Fruit fly (Drosophila melanogaster) whole organism, embryonic: ENCODE measurements around the gene CG10804.
A peak's percentile ranks its signal among the peaks of the same experiment; 100 is the strongest.

Source experiments
- Asciz ChIP-seq: fragments of 200-800 bp; sonication (Bioruptor generic); optimal IDR thresholded peaks from 2 replicates; lab custom pipeline; 2017; ENCODE audit warnings: missing biosample characterization, mild to moderate bottlenecking, missing genetic modification characterization, missing genetic modification reagents
- B-H1 ChIP-seq: fragments of 200-800 bp; sonication (Bioruptor generic); IDR thresholded peaks from 3 replicates; pipeline ENCODE4 v1.3.6; 2022; ENCODE audit warnings: missing biosample characterization, missing genetic modification characterization
- CG11093 ChIP-seq: fragments of 200-800 bp; sonication (Bioruptor generic); IDR thresholded peaks from 3 replicates; pipeline ENCODE4 v1.3.6; 2022; ENCODE audit warnings: missing biosample characterization, missing genetic modification characterization
- CG12071 ChIP-seq: fragments of 200-800 bp; sonication (Bioruptor generic); optimal IDR thresholded peaks from 3 replicates; lab custom pipeline; 2018; ENCODE audit warnings: missing biosample characterization, mild to moderate bottlenecking, missing genetic modification characterization
- CG13424 ChIP-seq: fragments of 200-800 bp; sonication (Bioruptor generic); optimal IDR thresholded peaks from 2 replicates; lab custom pipeline; 2019; ENCODE audit warnings: missing biosample characterization, mild to moderate bottlenecking, missing genetic modification characterization, moderate library complexity
- CG15514 ChIP-seq: fragments of 200-800 bp; sonication (Bioruptor generic); optimal IDR thresholded peaks from 3 replicates; lab custom pipeline; 2017; ENCODE audit warnings: missing biosample characterization, missing genetic modification characterization, mild to moderate bottlenecking, moderate library complexity, missing genetic modification reagents
- CG30403 ChIP-seq: fragments of 200-800 bp; sonication (Bioruptor generic); optimal IDR thresholded peaks from 3 replicates; lab custom pipeline; 2016; ENCODE audit warnings: missing biosample characterization, missing genetic modification characterization
- CG3163 ChIP-seq: fragments of 200-800 bp; sonication (Bioruptor generic); optimal IDR thresholded peaks from 3 replicates; lab custom pipeline; 2016; ENCODE audit warnings: missing biosample characterization, missing genetic modification characterization
- CG34376 ChIP-seq: fragments of 200-800 bp; sonication (Bioruptor generic); optimal IDR thresholded peaks from 2 replicates; lab custom pipeline; 2018; ENCODE audit warnings: missing biosample characterization, mild to moderate bottlenecking, missing genetic modification characterization
- CG34422 ChIP-seq: fragments of 200-800 bp; sonication (Bioruptor generic); IDR thresholded peaks from 3 replicates; pipeline ENCODE4 v1.3.6; 2022; ENCODE audit warnings: missing biosample characterization, missing genetic modification characterization
- CG3847 ChIP-seq: fragments of 200-800 bp; sonication (Bioruptor generic); IDR thresholded peaks from 2 replicates; pipeline ENCODE4 v1.3.6; 2022; ENCODE audit warnings: missing biosample characterization, missing genetic modification characterization
- CG4424 ChIP-seq: fragments of 200-800 bp; sonication (Bioruptor generic); optimal IDR thresholded peaks from 3 replicates; lab custom pipeline; 2016; ENCODE audit warnings: missing biosample characterization, missing genetic modification characterization
- CG6854 ChIP-seq: fragments of 200-800 bp; sonication (Bioruptor generic); optimal IDR thresholded peaks from 3 replicates; lab custom pipeline; 2017; ENCODE audit warnings: missing biosample characterization, mild to moderate bottlenecking, missing genetic modification characterization
- CG7372 ChIP-seq: fragments of 200-800 bp; sonication (Bioruptor generic); IDR thresholded peaks from 2 replicates; pipeline ENCODE4 v1.3.6; 2022; ENCODE audit warnings: missing biosample characterization, missing genetic modification characterization
- CG7963 ChIP-seq: fragments of 200-800 bp; sonication (Bioruptor generic); IDR thresholded peaks from 3 replicates; pipeline ENCODE4 v1.3.6; 2022; ENCODE audit warnings: missing biosample characterization, missing genetic modification characterization; ENCODE audit not compliant: partially characterized antibody
- CG8089 ChIP-seq: fragments of 200-800 bp; sonication (Bioruptor generic); optimal IDR thresholded peaks from 3 replicates; lab custom pipeline; 2016; ENCODE audit warnings: missing biosample characterization, missing genetic modification characterization
- CG8924 ChIP-seq: fragments of 200-800 bp; optimal IDR thresholded peaks from 3 replicates; lab custom pipeline; 2019; ENCODE audit warnings: missing biosample characterization, mild to moderate bottlenecking, missing genetic modification characterization, moderate library complexity
- D19B ChIP-seq: fragments of 200-800 bp; sonication (Bioruptor generic); optimal IDR thresholded peaks from 2 replicates; lab custom pipeline; 2017; ENCODE audit warnings: missing biosample characterization, mild to moderate bottlenecking, missing genetic modification characterization
- Dbx ChIP-seq: fragments of 200-800 bp; sonication (Bioruptor generic); IDR thresholded peaks from 3 replicates; pipeline ENCODE4 v1.3.6; 2022; ENCODE audit warnings: missing biosample characterization, missing genetic modification characterization
- Deaf1 ChIP-seq: fragments of 200-800 bp; optimal IDR thresholded peaks from 3 replicates; lab custom pipeline; 2019; ENCODE audit warnings: missing biosample characterization, mild to moderate bottlenecking, missing genetic modification characterization, moderate library complexity
- Dip3 ChIP-seq: fragments of 200-800 bp; sonication (Bioruptor generic); optimal IDR thresholded peaks from 3 replicates; lab custom pipeline; 2016; ENCODE audit warnings: missing biosample characterization, missing genetic modification characterization
- Doc3 ChIP-seq: fragments of 200-800 bp; sonication (Bioruptor generic); IDR thresholded peaks from 3 replicates; pipeline ENCODE4 v1.3.6; 2022; ENCODE audit warnings: missing biosample characterization, missing genetic modification characterization; ENCODE audit not compliant: partially characterized antibody
- Dref ChIP-seq: fragments of 200-800 bp; sonication (Bioruptor generic); IDR thresholded peaks from 2 replicates; pipeline ENCODE4 v1.3.6; 2022; ENCODE audit warnings: missing biosample characterization, missing genetic modification characterization
- Fer1 ChIP-seq: fragments of 200-800 bp; sonication (Bioruptor generic); optimal IDR thresholded peaks from 2 replicates; lab custom pipeline; 2017; ENCODE audit warnings: missing biosample characterization, mild to moderate bottlenecking, missing genetic modification characterization
- HmgD ChIP-seq: fragments of 200-800 bp; sonication (Bioruptor generic); optimal IDR thresholded peaks from 3 replicates; lab custom pipeline; 2016; ENCODE audit warnings: missing biosample characterization, missing genetic modification characterization
- Hr78 ChIP-seq, 2 experiments: fragments of 200-800 bp in 1 of 2; fragments of >200 bp in 1 of 2; sonication (Bioruptor generic) in 1 of 2; optimal IDR thresholded peaks; 2 replicates each; lab custom pipeline; 2017 to 2019; ENCODE audit warnings: missing biosample characterization in 2 of 2, missing genetic modification characterization in 2 of 2, mild to moderate bottlenecking in 1 of 2, moderate library complexity in 1 of 2
- MBD-R2 ChIP-seq: fragments of 200-800 bp; sonication (Bioruptor generic); IDR thresholded peaks from 2 replicates; pipeline ENCODE4 v1.3.6; 2022; ENCODE audit warnings: missing biosample characterization, missing genetic modification characterization
- Nf-YB ChIP-seq: fragments of 200-800 bp; sonication (Bioruptor generic); optimal IDR thresholded peaks from 3 replicates; lab custom pipeline; 2019; ENCODE audit warnings: missing biosample characterization, mild to moderate bottlenecking, missing genetic modification characterization, moderate library complexity
- Pdp1 ChIP-seq, 2 experiments: fragments of 200-800 bp; sonication (Bioruptor generic); optimal IDR thresholded peaks; 3 replicates each; lab custom pipeline; 2016; ENCODE audit warnings: missing biosample characterization in 2 of 2, missing genetic modification characterization in 2 of 2, mild to moderate bottlenecking in 1 of 2, moderate library complexity in 1 of 2
- Poxn ChIP-seq: fragments of 200-800 bp; sonication (Bioruptor generic); IDR thresholded peaks from 2 replicates; pipeline ENCODE4 v1.3.6; 2022; ENCODE audit warnings: missing biosample characterization, missing genetic modification characterization
- Sox102F ChIP-seq: fragments of 200-800 bp; sonication (Bioruptor generic); optimal IDR thresholded peaks from 2 replicates; lab custom pipeline; 2018; ENCODE audit warnings: missing biosample characterization, mild to moderate bottlenecking, missing genetic modification characterization, moderate library complexity
- Sry-δ ChIP-seq: fragments of 200-800 bp; sonication (Bioruptor generic); optimal IDR thresholded peaks from 2 replicates; lab custom pipeline; 2016; ENCODE audit warnings: missing biosample characterization, missing genetic modification characterization
- bbx ChIP-seq: fragments of 200-800 bp; sonication (Bioruptor generic); IDR thresholded peaks from 2 replicates; pipeline ENCODE4 v1.3.6; 2022; ENCODE audit warnings: missing biosample characterization, missing genetic modification characterization; ENCODE audit not compliant: partially characterized antibody
- chinmo ChIP-seq: fragments of 200-800 bp; sonication (Bioruptor generic); IDR thresholded peaks from 4 replicates; pipeline ENCODE4 v1.3.6; 2022; ENCODE audit warnings: missing biosample characterization, missing genetic modification characterization; ENCODE audit not compliant: partially characterized antibody
- croc ChIP-seq: fragments of 200-800 bp; sonication (Bioruptor generic); conservative IDR thresholded peaks from 3 replicates; pipeline ENCODE4 v1.3.6; 2022; ENCODE audit warnings: missing biosample characterization, missing genetic modification characterization
- cwo ChIP-seq: fragments of 200-800 bp; sonication (Bioruptor generic); optimal IDR thresholded peaks from 3 replicates; lab custom pipeline; 2017; ENCODE audit warnings: missing biosample characterization, missing genetic modification characterization, mild to moderate bottlenecking, moderate library complexity, missing genetic modification reagents
- dati ChIP-seq: fragments of 200-800 bp; sonication (Bioruptor generic); IDR thresholded peaks from 2 replicates; pipeline ENCODE4 v1.3.6; 2022; ENCODE audit warnings: missing biosample characterization, missing genetic modification characterization
- eyg ChIP-seq: fragments of 200-800 bp; sonication (Bioruptor generic); optimal IDR thresholded peaks from 3 replicates; lab custom pipeline; 2016; ENCODE audit warnings: missing biosample characterization, missing genetic modification characterization
- gem ChIP-seq: fragments of 200-800 bp; sonication (Bioruptor generic); optimal IDR thresholded peaks from 2 replicates; lab custom pipeline; 2019; ENCODE audit warnings: missing biosample characterization, mild to moderate bottlenecking, missing genetic modification characterization, moderate library complexity
- grn ChIP-seq: fragments of 200-800 bp; sonication (Bioruptor generic); optimal IDR thresholded peaks from 3 replicates; lab custom pipeline; 2017; ENCODE audit warnings: missing biosample characterization, missing genetic modification characterization
- gsb ChIP-seq: fragments of 200-800 bp; sonication (Bioruptor generic); IDR thresholded peaks from 2 replicates; pipeline ENCODE4 v1.3.6; 2022; ENCODE audit warnings: missing biosample characterization, missing genetic modification characterization
- hth ChIP-seq: fragments of >200 bp; optimal IDR thresholded peaks from 2 replicates; lab custom pipeline; 2017; ENCODE audit warnings: inconsistent platforms
- ken ChIP-seq: fragments of 200-800 bp; sonication (Bioruptor generic); IDR thresholded peaks from 3 replicates; pipeline ENCODE4 v1.3.6; 2022; ENCODE audit warnings: missing biosample characterization, missing genetic modification characterization
- nerfin-1 ChIP-seq: fragments of 200-800 bp; sonication (Bioruptor generic); optimal IDR thresholded peaks from 3 replicates; lab custom pipeline; 2019; ENCODE audit warnings: missing biosample characterization, mild to moderate bottlenecking, missing genetic modification characterization, moderate library complexity
- pfk ChIP-seq: fragments of 200-800 bp; sonication (Bioruptor generic); optimal IDR thresholded peaks from 2 replicates; lab custom pipeline; 2018; ENCODE audit warnings: missing biosample characterization, mild to moderate bottlenecking, missing genetic modification characterization, moderate library complexity
- ro ChIP-seq: fragments of 200-800 bp; sonication (Bioruptor generic); IDR thresholded peaks from 2 replicates; pipeline ENCODE4 v1.3.6; 2022; ENCODE audit warnings: missing biosample characterization, missing genetic modification characterization
- slbo ChIP-seq: fragments of 200-800 bp; sonication (Bioruptor generic); IDR thresholded peaks from 2 replicates; pipeline ENCODE4 v1.3.6; 2022; ENCODE audit warnings: missing biosample characterization, missing genetic modification characterization
- slp2 ChIP-seq: fragments of 200-800 bp; sonication (Bioruptor generic); optimal IDR thresholded peaks from 2 replicates; lab custom pipeline; 2016; ENCODE audit warnings: missing biosample characterization, missing genetic modification characterization
- tin ChIP-seq: fragments of 200-800 bp; sonication (Bioruptor generic); optimal IDR thresholded peaks from 3 replicates; lab custom pipeline; 2016; ENCODE audit warnings: missing biosample characterization, missing genetic modification characterization
- vnd ChIP-seq: fragments of 200-800 bp; sonication (Bioruptor generic); IDR thresholded peaks from 3 replicates; pipeline ENCODE4 v1.3.6; 2022; ENCODE audit warnings: missing biosample characterization, missing genetic modification characterization; ENCODE audit not compliant: partially characterized antibody
- yki ChIP-seq: fragments of >200 bp; optimal IDR thresholded peaks from 3 replicates; lab custom pipeline; 2018

The CG10804 gene

DNA sequence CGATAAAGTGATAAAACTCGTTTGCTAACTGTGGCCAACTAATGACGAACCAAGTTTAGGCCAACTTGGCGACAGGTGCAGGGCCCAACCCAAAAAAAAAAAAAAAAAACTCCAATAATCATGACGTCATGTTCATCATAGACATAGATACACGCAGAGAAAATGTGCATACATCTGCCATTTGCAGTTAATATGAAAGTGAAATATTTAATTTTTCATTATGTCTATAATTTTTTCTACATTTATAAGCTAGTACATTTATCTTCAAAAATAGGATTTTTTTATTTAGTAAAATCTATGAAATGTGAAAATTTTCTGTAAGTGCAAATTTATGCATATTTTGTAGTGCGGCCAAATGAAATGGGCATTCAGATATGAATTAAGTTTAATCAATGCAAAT is 50.5 kb downstream of the CG10804 start (continued):
- TF ChIP-seq MBD-R2: no peak
- peak; percentile 50 for TF ChIP-seq cwo
- peak in 1 of 2 experiments; percentile 45 for TF ChIP-seq Hr78 (GFP tag; optimal IDR thresholded peaks at IDR 0.05; lab: Kevin White, UChicago)
- TF ChIP-seq CG6854 (GFP tag; lab: Kevin White, UChicago): no peak
- 0 out of 2 replicates have a peak, but pooled peaks have one; percentile 19 for TF ChIP-seq Poxn (GFP tag; lab: Robert Waterston, UW)
- TF ChIP-seq Fer1 (GFP tag; lab: Kevin White, UChicago): peak; percentile 37
- TF ChIP-seq CG3163 (GFP tag; lab: Kevin White, UChicago): no peak
- TF ChIP-seq CG13424: peak; percentile 71
- no peak for TF ChIP-seq Sry-δ (GFP tag; lab: Kevin White, UChicago)
- TF ChIP-seq CG11093 (GFP tag; lab: Robert Waterston, UW): peak; percentile 69; the same call in 2 of the 3 replicates
- no peak for TF ChIP-seq CG8089 (GFP tag; lab: Kevin White, UChicago)
- TF ChIP-seq slbo: peak; percentile 88
- no peak for TF ChIP-seq pfk
- no peak for TF ChIP-seq grn
- no peak for TF ChIP-seq Doc3 (GFP tag; lab: Robert Waterston, UW)
- no peak for TF ChIP-seq vnd
- 0 out of 2 replicates have a peak, but pooled peaks have one; percentile 24 for TF ChIP-seq ro (GFP tag; lab: Robert Waterston, UW)
- peak; percentile 77 for TF ChIP-seq CG3847
- TF ChIP-seq D19B (GFP tag; lab: Kevin White, UChicago): no peak
- TF ChIP-seq CG12071 (GFP tag; lab: Kevin White, UChicago): no peak
- TF ChIP-seq HmgD: no peak
- peak; percentile 85 for TF ChIP-seq gem (tag; lab: Kevin White, UChicago)
- TF ChIP-seq Dip3 (GFP tag; lab: Kevin White, UChicago): peak; percentile 22
- TF ChIP-seq nerfin-1 (tag; lab: Kevin White, UChicago): peak; percentile 34
- TF ChIP-seq Pdp1 (GFP tag; optimal IDR thresholded peaks at IDR 0.05; lab: Kevin White, UChicago): peak in 1 of 2 experiments; percentile 35
- no peak for TF ChIP-seq CG7963 (GFP tag; lab: Robert Waterston, UW)
- TF ChIP-seq dati (GFP tag; lab: Robert Waterston, UW): no peak
- TF ChIP-seq CG4424 (GFP tag; lab: Kevin White, UChicago): peak; percentile 48
- no peak for TF ChIP-seq eyg (GFP tag; lab: Kevin White, UChicago)
- TF ChIP-seq gsb: peak; percentile 62
- peak; percentile 4 for TF ChIP-seq CG15514 (GFP tag; lab: Kevin White, UChicago)
- peak; percentile 74 for TF ChIP-seq CG8924 (tag; lab: Kevin White, UChicago)
- peak; percentile 67 for TF ChIP-seq CG7372 (GFP tag; lab: Robert Waterston, UW)
- peak; percentile 81 for TF ChIP-seq Sox102F (GFP tag; lab: Kevin White, UChicago)
- TF ChIP-seq CG34422 (GFP tag; lab: Robert Waterston, UW): peak; percentile 83
- TF ChIP-seq tin (GFP tag; lab: Kevin White, UChicago): peak; percentile 24
- peak; percentile 76 for TF ChIP-seq CG30403 (GFP tag; lab: Kevin White, UChicago)
- TF ChIP-seq bbx: no peak
- TF ChIP-seq Dref (GFP tag; lab: Robert Waterston, UW): no peak
- no peak for TF ChIP-seq hth (lab: Kevin White, UChicago)
- TF ChIP-seq Nf-YB (GFP tag; lab: Kevin White, UChicago): peak; percentile 42
- TF ChIP-seq croc (GFP tag; lab: Robert Waterston, UW): peak; percentile 63
- peak; percentile 67 for TF ChIP-seq B-H1 (GFP tag; lab: Robert Waterston, UW)
- TF ChIP-seq chinmo (GFP tag; lab: Robert Waterston, UW): peak; percentile 76; the same call in 1 of the 4 replicates
- 0 out of 3 replicates have a peak, but pooled peaks have one; percentile 40 for TF ChIP-seq Dbx (GFP tag; lab: Robert Waterston, UW)
- TF ChIP-seq slp2: no peak
- no peak for TF ChIP-seq yki (lab: Kevin White, UChicago)
- TF ChIP-seq CG34376: no peak
- peak; percentile 38 for TF ChIP-seq Asciz (GFP tag; lab: Kevin White, UChicago)
- TF ChIP-seq Deaf1 (tag; lab: Kevin White, UChicago): peak; percentile 42
- peak; percentile 62; the same call in 1 of the 3 replicates for TF ChIP-seq ken (GFP tag; lab: Robert Waterston, UW)
